Worm (Caenorhabditis elegans) whole organism, midembryonic: ENCODE results near the gene ZK355.8.

Source experiments
- T22C8.4 ChIP-seq: fragments of 200-800 bp; sonication (Bioruptor generic); IDR thresholded peaks from 2 replicates; pipeline ENCODE4 v1.3.6; 2022; ENCODE audit warnings: missing genetic modification characterization, missing compliant biosample characterization
- flt-1 ChIP-seq: fragments of 200-800 bp; sonication (Bioruptor generic); IDR thresholded peaks from 2 replicates; pipeline ENCODE4 v1.3.6; 2022; ENCODE audit warnings: missing genetic modification characterization, missing compliant biosample characterization
- ztf-23 ChIP-seq: fragments of 200-800 bp; sonication (Bioruptor generic); IDR thresholded peaks from 2 replicates; pipeline ENCODE4 v1.3.6; 2022; ENCODE audit warnings: missing genetic modification reagents, missing genetic modification characterization, missing compliant biosample characterization
- ztf-29 ChIP-seq: fragments of 200-800 bp; sonication (Bioruptor generic); IDR thresholded peaks from 2 replicates; pipeline ENCODE4 v1.3.6; 2022; ENCODE audit warnings: missing genetic modification reagents, missing genetic modification characterization, missing compliant biosample characterization

- TF ChIP-seq ztf-29 (GFP tag; lab: Robert Waterston, UW) = no peak
- TF ChIP-seq flt-1 (GFP tag; lab: Robert Waterston, UW) = no peak
- TF ChIP-seq T22C8.4 (GFP tag; lab: Robert Waterston, UW) = no peak
- no peak for TF ChIP-seq ztf-23 (GFP tag; lab: Robert Waterston, UW)
These were observed 42.8 kb upstream of the ZK355.8 start, which contains the start of gene pigw-1 for ce11 chrII:2884810-2885209.
